Worm (Caenorhabditis elegans): Measurements from ENCODE around the gene C09G4.4.

- peak; percentile 72 for TF ChIP-seq tbx-2 (tag; optimal IDR thresholded peaks at IDR 0.05)
- TF ChIP-seq lin-39 (tag; optimal IDR thresholded peaks at IDR 0.05), result no peak
- no peak for TF ChIP-seq nhr-77 (tag; optimal IDR thresholded peaks at IDR 0.05)
Observed at ce11 chrIV:8529039-8529438, 16.3 kb downstream of the C09G4.4 start.
